Worm (Caenorhabditis elegans): ENCODE results near the gene F46C5.1.

F46C5.1 gene

ce11 chrII:8821140-8821595 is at the start of gene F46C5.1:
F46C5.1 (minus strand) TSS chrII:8821190.
- TF ChIP-seq B0261.1 (tag; optimal IDR thresholded peaks at IDR 0.05), result no peak
- TF ChIP-seq ama-1 (optimal IDR thresholded peaks at IDR 0.05), result no peak
- TF ChIP-seq ama-1 (GFP tag; optimal IDR thresholded peaks at IDR 0.05), result no peak
- TF ChIP-seq madf-10 (tag; optimal IDR thresholded peaks at IDR 0.05), result no peak
- TF ChIP-seq hmg-1.2 (GFP tag; IDR thresholded peaks at IDR 0.05), result peak; percentile 26; the same call in 1 of the 2 replicates
- TF ChIP-seq tlf-1 (GFP tag; optimal IDR thresholded peaks at IDR 0.05), result no peak
- TF ChIP-seq ceh-79 (tag; optimal IDR thresholded peaks at IDR 0.05), result no peak
- no peak for TF ChIP-seq F39B2.1 (GFP tag; IDR thresholded peaks at IDR 0.05)
- no peak for TF ChIP-seq hmg-20 (GFP tag; IDR thresholded peaks at IDR 0.05)
- TF ChIP-seq K12H6.12 (tag; optimal IDR thresholded peaks at IDR 0.05), result no peak

ce11 chrII:8866844-8867243 is 45.9 kb upstream of the F46C5.1 start:
- peak; percentile 78 for TF ChIP-seq nhr-80 (tag; optimal IDR thresholded peaks at IDR 0.05)
- TF ChIP-seq zim-3 (tag; optimal IDR thresholded peaks at IDR 0.05), result no peak

ce11 chrII:8865078-8865477 is 44.1 kb upstream of the F46C5.1 start, which contains the start of gene npr-20:
npr-20 (minus strand) TSS chrII:8865178.
- TF ChIP-seq F37B4.10 (GFP tag; IDR thresholded peaks at IDR 0.05) (no peak), lin-54 (GFP tag; optimal IDR thresholded peaks at IDR 0.05) (no peak), F52B5.7 (tag; optimal IDR thresholded peaks at IDR 0.05) (no peak), F39B2.1 (GFP tag; IDR thresholded peaks at IDR 0.05) (no peak), F57C9.4 (tag; optimal IDR thresholded peaks at IDR 0.05) (no peak), ceh-91 (GFP tag; IDR thresholded peaks at IDR 0.05) (no peak), ztf-26 (tag; optimal IDR thresholded peaks at IDR 0.05) (no peak), lag-1 (GFP tag; IDR thresholded peaks at IDR 0.05) (no peak), egrh-3 (GFP tag; IDR thresholded peaks at IDR 0.05) (no peak), ccch-3 (GFP tag; optimal IDR thresholded peaks at IDR 0.05) (no peak), F57A8.1 (GFP tag; optimal IDR thresholded peaks at IDR 0.05) (no peak), T26A5.8 (tag; optimal IDR thresholded peaks at IDR 0.05) (no peak), F49E8.2 (tag; optimal IDR thresholded peaks at IDR 0.05; ENCODE audit: insufficient read depth) (no peak), dox-1 (GFP tag; IDR thresholded peaks at IDR 0.05) (no peak), hsf-1 (GFP tag; IDR thresholded peaks at IDR 0.05) (no peak)

- TF ChIP-seq let-607 (tag; optimal IDR thresholded peaks at IDR 0.05) (no peak), snpc-1.1 (tag; optimal IDR thresholded peaks at IDR 0.05; ENCODE audit: insufficient read depth) (no peak), snpc-4 (GFP tag; optimal IDR thresholded peaks at IDR 0.05) (no peak), snpc-4 (tag; optimal IDR thresholded peaks at IDR 0.05) (no peak), Y67H2A.10 (GFP tag; conservative IDR thresholded peaks at IDR 0.05) (no peak), ztf-22 (GFP tag; optimal IDR thresholded peaks at IDR 0.05) (no peak), unc-62 (GFP tag; optimal IDR thresholded peaks at IDR 0.05) (no peak), him-1 (tag; optimal IDR thresholded peaks at IDR 0.05) (no peak), gei-17 (GFP tag; optimal IDR thresholded peaks at IDR 0.05) (no peak)
These were observed 38.6 kb upstream of the F46C5.1 start, which contains the start of gene snb-6 for ce11 chrII:8859596-8859995. snb-6 (minus strand) TSS chrII:8859696.

Measured in whole organism, young adult.